Worm (Caenorhabditis elegans): Measurements from ENCODE around the gene mca-3.

Gene mca-3

ce11 chrIV:3071997-3072396 is 61.0 kb downstream of the mca-3 start, which contains the start of gene Y67D8C.2:
Gene Y67D8C.2, plus strand, starts transcription at chrIV:3072297.
- TF ChIP-seq fos-1 (tag; optimal IDR thresholded peaks at IDR 0.05) (no peak), ztf-4 (tag; optimal IDR thresholded peaks at IDR 0.05) (no peak), ama-1 (optimal IDR thresholded peaks at IDR 0.05) (no peak), ceh-82 (tag; optimal IDR thresholded peaks at IDR 0.05) (no peak), nhr-23 (tag; optimal IDR thresholded peaks at IDR 0.05) (no peak), unc-39 (tag; optimal IDR thresholded peaks at IDR 0.05) (no peak), nhr-76 (tag; optimal IDR thresholded peaks at IDR 0.05) (no peak), snpc-4 (tag; optimal IDR thresholded peaks at IDR 0.05) (no peak), eor-1 (tag; optimal IDR thresholded peaks at IDR 0.05) (no peak), pha-4 (tag; optimal IDR thresholded peaks at IDR 0.05) (no peak), daf-12 (tag; optimal IDR thresholded peaks at IDR 0.05) (no peak), nhr-11 (tag; optimal IDR thresholded peaks at IDR 0.05) (no peak), nhr-67 (tag; optimal IDR thresholded peaks at IDR 0.05) (no peak)

- no peak for TF ChIP-seq unc-62 (GFP tag; optimal IDR thresholded peaks at IDR 0.05)
- peak; percentile 76 for TF ChIP-seq lin-39 (tag; optimal IDR thresholded peaks at IDR 0.05)
Observed at ce11 chrIV:3069619-3070260, 63.2 kb downstream of the mca-3 start, which contains the start of gene cpg-9. Gene cpg-9, minus strand, starts transcription at chrIV:3070210.

- TF ChIP-seq hmg-11 (tag; optimal IDR thresholded peaks at IDR 0.05), result no peak
- TF ChIP-seq egl-5 (tag; optimal IDR thresholded peaks at IDR 0.05), result no peak
- TF ChIP-seq nhr-11 (tag; optimal IDR thresholded peaks at IDR 0.05), result no peak
- no peak for TF ChIP-seq fkh-10 (GFP tag; optimal IDR thresholded peaks at IDR 0.05)
- TF ChIP-seq snpc-4 (tag; optimal IDR thresholded peaks at IDR 0.05), result no peak
- no peak for TF ChIP-seq nhr-77 (tag; optimal IDR thresholded peaks at IDR 0.05)
- TF ChIP-seq nhr-12 (tag; optimal IDR thresholded peaks at IDR 0.05), result no peak
- TF ChIP-seq lin-39 (tag; optimal IDR thresholded peaks at IDR 0.05), result no peak
- no peak for TF ChIP-seq jun-1 (tag; optimal IDR thresholded peaks at IDR 0.05)
- no peak for TF ChIP-seq mml-1 (tag; optimal IDR thresholded peaks at IDR 0.05)
- TF ChIP-seq unc-39 (tag; optimal IDR thresholded peaks at IDR 0.05), result no peak
- no peak for TF ChIP-seq mdl-1 (tag; optimal IDR thresholded peaks at IDR 0.05)
- no peak for TF ChIP-seq ztf-4 (tag; optimal IDR thresholded peaks at IDR 0.05)
- TF ChIP-seq nhr-76 (tag; optimal IDR thresholded peaks at IDR 0.05), result no peak
- TF ChIP-seq lsy-12 (tag; optimal IDR thresholded peaks at IDR 0.05), result no peak
- no peak for TF ChIP-seq daf-12 (tag; optimal IDR thresholded peaks at IDR 0.05)
- no peak for TF ChIP-seq pha-4 (tag; optimal IDR thresholded peaks at IDR 0.05)
- TF ChIP-seq elt-3 (tag; optimal IDR thresholded peaks at IDR 0.05), result no peak
- no peak for TF ChIP-seq ceh-28 (tag; optimal IDR thresholded peaks at IDR 0.05)
Observed at ce11 chrIV:3066834-3067233, 66.1 kb downstream of the mca-3 start, which contains the start of gene Y67D8C.7. Gene Y67D8C.7, minus strand, starts transcription at chrIV:3066934.

DNA sequence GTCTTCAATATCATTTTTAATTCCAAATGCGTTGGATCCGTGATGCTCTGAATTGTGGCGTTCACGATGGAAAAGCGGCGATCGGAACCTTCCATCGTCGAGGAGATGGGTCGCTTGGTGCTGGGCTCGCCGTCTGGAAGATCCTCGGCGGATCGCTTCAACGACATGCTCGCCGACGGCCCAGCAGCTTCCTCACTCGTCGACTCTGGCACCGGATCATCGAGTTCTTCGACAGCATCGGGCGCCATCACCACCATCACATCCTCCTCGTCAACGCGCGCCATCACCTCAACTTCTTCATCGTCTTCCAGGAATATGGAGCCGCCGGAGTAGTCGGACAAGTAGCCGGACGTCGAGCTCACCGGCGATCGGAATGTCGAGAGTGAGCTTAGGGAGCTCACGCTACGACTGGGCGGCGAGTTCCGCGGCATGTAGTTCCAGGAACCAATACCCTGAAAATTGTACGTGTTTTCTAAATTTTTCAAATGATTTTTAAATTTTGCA is 70.0 kb downstream of the mca-3 start, which contains the start of gene Y67D8C.6:
Y67D8C.6 (minus strand) TSS at position 454 of the 504 bp plus-strand sequence.
- TF ChIP-seq lsy-12 (tag; optimal IDR thresholded peaks at IDR 0.05) (no peak), unc-39 (tag; optimal IDR thresholded peaks at IDR 0.05) (no peak), skn-1 (tag; optimal IDR thresholded peaks at IDR 0.05) (no peak), ztf-11 (tag; optimal IDR thresholded peaks at IDR 0.05) (no peak), elt-1 (tag; optimal IDR thresholded peaks at IDR 0.05) (no peak), zag-1 (tag; optimal IDR thresholded peaks at IDR 0.05) (no peak), nfya-1 (tag; optimal IDR thresholded peaks at IDR 0.05; ENCODE audit: insufficient read depth) (no peak), elt-3 (tag; optimal IDR thresholded peaks at IDR 0.05) (no peak), unc-62 (GFP tag; optimal IDR thresholded peaks at IDR 0.05) (no peak), nhr-43 (tag; optimal IDR thresholded peaks at IDR 0.05; ENCODE audit: poor library complexity, severe bottlenecking) (no peak), egl-5 (tag; optimal IDR thresholded peaks at IDR 0.05) (no peak)

DNA sequence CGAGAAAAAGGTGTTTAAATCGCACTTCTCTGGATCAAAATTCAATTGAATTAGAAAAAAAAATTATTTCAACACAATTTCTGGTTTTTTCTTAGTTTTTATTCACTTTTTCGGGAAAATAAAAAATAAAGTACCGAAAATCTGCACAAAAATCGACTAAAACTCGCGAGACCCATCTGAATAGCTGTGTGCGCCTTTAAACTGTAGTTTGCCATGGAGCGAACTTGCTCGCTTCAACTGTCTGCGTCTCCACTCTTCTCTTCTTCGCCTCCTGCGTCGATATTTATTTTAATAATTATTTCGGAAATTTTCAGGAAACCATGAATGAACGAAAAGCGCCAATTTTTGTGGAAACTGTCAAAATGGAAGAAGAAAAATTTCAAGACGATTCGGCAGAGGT is 77.1 kb downstream of the mca-3 start:
- TF ChIP-seq nhr-28 (tag; optimal IDR thresholded peaks at IDR 0.05), result no peak
- no peak for TF ChIP-seq jun-1 (tag; optimal IDR thresholded peaks at IDR 0.05)
- no peak for TF ChIP-seq nhr-76 (tag; optimal IDR thresholded peaks at IDR 0.05)
- no peak for TF ChIP-seq ceh-16 (tag; optimal IDR thresholded peaks at IDR 0.05)
- TF ChIP-seq unc-62 (GFP tag; optimal IDR thresholded peaks at IDR 0.05), result no peak
- TF ChIP-seq fos-1 (tag; optimal IDR thresholded peaks at IDR 0.05), result no peak
- no peak for TF ChIP-seq nhr-67 (tag; optimal IDR thresholded peaks at IDR 0.05)
- TF ChIP-seq elt-3 (tag; optimal IDR thresholded peaks at IDR 0.05), result no peak
- TF ChIP-seq zag-1 (tag; optimal IDR thresholded peaks at IDR 0.05), result no peak
- no peak for TF ChIP-seq nfya-1 (tag; optimal IDR thresholded peaks at IDR 0.05; ENCODE audit: insufficient read depth)
- TF ChIP-seq nhr-237 (tag; optimal IDR thresholded peaks at IDR 0.05), result no peak
